Worm (Caenorhabditis elegans) whole organism, L2 larva: ENCODE measurements around the gene sart-3.

Experiments used
- C34F6.9 ChIP-seq: fragments of 150-350 bp; optimal IDR thresholded peaks from 2 replicates; lab custom pipeline; 2014; ENCODE audit warnings: missing biosample characterization, missing genetic modification characterization
- F13H6.1 ChIP-seq: sonication (generic microtip); optimal IDR thresholded peaks from 2 replicates; lab custom pipeline; 2016; ENCODE audit warnings: missing genetic modification characterization, missing compliant biosample characterization
- R02D3.7 ChIP-seq: fragments of 150-350 bp; optimal IDR thresholded peaks from 2 replicates; lab custom pipeline; 2014; ENCODE audit warnings: missing biosample characterization, missing genetic modification characterization
- Y55F3AM.14 ChIP-seq: fragments of 200-800 bp; sonication (Bioruptor generic); optimal IDR thresholded peaks from 2 replicates; lab custom pipeline; 2018; ENCODE audit warnings: mild to moderate bottlenecking, missing genetic modification characterization, missing compliant biosample characterization
- ZK546.5 ChIP-seq: sonication (generic microtip); optimal IDR thresholded peaks from 2 replicates; lab custom pipeline; 2017; ENCODE audit warnings: missing biosample characterization, missing genetic modification characterization
- alr-1 ChIP-seq: fragments of 150-350 bp; optimal IDR thresholded peaks from 2 replicates; lab custom pipeline; 2014; ENCODE audit warnings: missing biosample characterization, missing genetic modification characterization
- aly-2 ChIP-seq: fragments of 150-350 bp; optimal IDR thresholded peaks from 2 replicates; lab custom pipeline; 2014; ENCODE audit warnings: missing biosample characterization, missing genetic modification characterization
- ama-1 ChIP-seq: fragments of 150-350 bp; optimal IDR thresholded peaks from 2 replicates; lab custom pipeline; 2018; ENCODE audit warnings: inconsistent platforms
- blmp-1 ChIP-seq: sonication (generic microtip); optimal IDR thresholded peaks from 2 replicates; lab custom pipeline; 2017; ENCODE audit warnings: missing genetic modification characterization, mild to moderate bottlenecking, missing compliant biosample characterization, antibody characterized with exemption, moderate library complexity; ENCODE audit not compliant: insufficient read depth
- ceh-82 ChIP-seq: fragments of 150-350 bp; optimal IDR thresholded peaks from 2 replicates; lab custom pipeline; 2014; ENCODE audit warnings: missing biosample characterization, missing genetic modification characterization
- crh-2 ChIP-seq: sonication (generic microtip); optimal IDR thresholded peaks from 2 replicates; lab custom pipeline; 2017; ENCODE audit warnings: missing biosample characterization, missing genetic modification characterization
- egl-27 ChIP-seq: sonication (generic microtip); optimal IDR thresholded peaks from 3 replicates; lab custom pipeline; 2017; ENCODE audit warnings: missing biosample characterization, missing genetic modification reagents, missing genetic modification characterization
- elt-1 ChIP-seq: fragments of 150-350 bp; optimal IDR thresholded peaks from 2 replicates; lab custom pipeline; 2014; ENCODE audit warnings: missing biosample characterization, missing genetic modification characterization
- elt-3 ChIP-seq: sonication (generic microtip); optimal IDR thresholded peaks from 2 replicates; lab custom pipeline; 2017; ENCODE audit warnings: missing biosample characterization, missing genetic modification characterization
- fos-1 ChIP-seq: fragments of 150-350 bp; optimal IDR thresholded peaks from 2 replicates; lab custom pipeline; 2014; ENCODE audit warnings: missing biosample characterization, missing genetic modification characterization
- gmeb-1 ChIP-seq: fragments of 150-350 bp; optimal IDR thresholded peaks from 2 replicates; lab custom pipeline; 2014; ENCODE audit warnings: missing biosample characterization, missing genetic modification characterization
- lin-11 ChIP-seq: fragments of 150-350 bp; sonication (generic microtip); optimal IDR thresholded peaks from 2 replicates; lab custom pipeline; 2014; ENCODE audit warnings: missing biosample characterization, missing genetic modification characterization, inconsistent platforms, mixed read lengths
- lin-13 ChIP-seq: fragments of 150-350 bp; optimal IDR thresholded peaks from 2 replicates; lab custom pipeline; 2014; ENCODE audit warnings: missing biosample characterization, missing genetic modification reagents, missing genetic modification characterization
- lin-39 ChIP-seq: fragments of 150-350 bp; optimal IDR thresholded peaks from 2 replicates; lab custom pipeline; 2014; ENCODE audit warnings: missing biosample characterization, missing genetic modification reagents, missing genetic modification characterization
- lsy-2 ChIP-seq, 2 experiments: fragments of 150-350 bp in 1 of 2; sonication (generic microtip) in 1 of 2; optimal IDR thresholded peaks; 2 replicates each; lab custom pipeline; 2014 to 2017; ENCODE audit warnings: missing biosample characterization in 2 of 2, missing genetic modification characterization in 2 of 2
- mdl-1 ChIP-seq, 2 experiments: fragments of 150-350 bp in 1 of 2; sonication (generic microtip) in 1 of 2; optimal IDR thresholded peaks; 2 replicates each; lab custom pipeline; 2017; ENCODE audit warnings: missing biosample characterization in 2 of 2, missing genetic modification characterization in 2 of 2
- nhr-10 ChIP-seq: sonication (generic microtip); optimal IDR thresholded peaks from 2 replicates; lab custom pipeline; 2017; ENCODE audit warnings: missing biosample characterization, missing genetic modification characterization
- nhr-129 ChIP-seq: fragments of 150-350 bp; optimal IDR thresholded peaks from 2 replicates; lab custom pipeline; 2014; ENCODE audit warnings: missing biosample characterization, missing genetic modification characterization
- nhr-21 ChIP-seq: fragments of 150-350 bp; optimal IDR thresholded peaks from 2 replicates; lab custom pipeline; 2014; ENCODE audit warnings: missing biosample characterization, missing genetic modification characterization
- nhr-23 ChIP-seq: fragments of 150-350 bp; optimal IDR thresholded peaks from 2 replicates; lab custom pipeline; 2014; ENCODE audit warnings: missing biosample characterization, missing genetic modification reagents, missing genetic modification characterization
- nhr-237 ChIP-seq: fragments of 150-350 bp; optimal IDR thresholded peaks from 2 replicates; lab custom pipeline; 2014; ENCODE audit warnings: missing biosample characterization, missing genetic modification characterization
- nhr-25 ChIP-seq: fragments of 150-350 bp; sonication (generic microtip); optimal IDR thresholded peaks from 3 replicates; lab custom pipeline; 2014; ENCODE audit warnings: missing biosample characterization, missing genetic modification characterization
- nhr-6 ChIP-seq: fragments of 150-350 bp; optimal IDR thresholded peaks from 2 replicates; lab custom pipeline; 2014; ENCODE audit warnings: missing biosample characterization, missing genetic modification characterization
- peb-1 ChIP-seq: fragments of 150-350 bp; optimal IDR thresholded peaks from 2 replicates; lab custom pipeline; 2014; ENCODE audit warnings: missing biosample characterization, missing genetic modification characterization
- sem-4 ChIP-seq: fragments of 150-350 bp; optimal IDR thresholded peaks from 2 replicates; lab custom pipeline; 2014; ENCODE audit warnings: missing biosample characterization, missing genetic modification reagents, missing genetic modification characterization
- skn-1 ChIP-seq: sonication (generic microtip); optimal IDR thresholded peaks from 2 replicates; lab custom pipeline; 2017; ENCODE audit warnings: missing biosample characterization, missing genetic modification characterization
- sma-3 ChIP-seq: sonication (generic microtip); optimal IDR thresholded peaks from 2 replicates; lab custom pipeline; 2016; ENCODE audit warnings: missing genetic modification reagents, missing genetic modification characterization, missing compliant biosample characterization
- sma-9 ChIP-seq, 2 experiments: fragments of 150-350 bp in 1 of 2; sonication (generic microtip) in 1 of 2; optimal IDR thresholded peaks; 2 replicates each; lab custom pipeline; 2014 to 2016; ENCODE audit warnings: missing genetic modification characterization in 2 of 2, mild to moderate bottlenecking in 1 of 2, missing biosample characterization in 1 of 2, missing compliant biosample characterization in 1 of 2, missing genetic modification reagents in 1 of 2, moderate library complexity in 1 of 2
- snpc-4 ChIP-seq: fragments of 150-350 bp; optimal IDR thresholded peaks from 2 replicates; lab custom pipeline; 2014; ENCODE audit warnings: missing biosample characterization, missing genetic modification characterization
- unc-39 ChIP-seq: fragments of 150-350 bp; optimal IDR thresholded peaks from 2 replicates; lab custom pipeline; 2014; ENCODE audit warnings: missing biosample characterization, missing genetic modification characterization
- unc-62 ChIP-seq: fragments of 150-350 bp; optimal IDR thresholded peaks from 2 replicates; lab custom pipeline; 2014; ENCODE audit warnings: missing biosample characterization, missing genetic modification reagents, missing genetic modification characterization
- ztf-1 ChIP-seq: fragments of 200-800 bp; sonication (Bioruptor generic); conservative IDR thresholded peaks from 2 replicates; pipeline ENCODE4 v1.3.6; 2022; ENCODE audit warnings: missing genetic modification characterization, missing compliant biosample characterization
- ztf-11 ChIP-seq: sonication (generic microtip); optimal IDR thresholded peaks from 2 replicates; lab custom pipeline; 2017; ENCODE audit warnings: missing biosample characterization, missing genetic modification characterization
- ztf-4 ChIP-seq: fragments of 150-350 bp; optimal IDR thresholded peaks from 2 replicates; lab custom pipeline; 2014; ENCODE audit warnings: missing biosample characterization, missing genetic modification characterization

sart-3 gene

ce11 chrIV:11323666-11324065 is 9.1 kb downstream of the sart-3 start:
- TF ChIP-seq sem-4, result no peak
- TF ChIP-seq egl-27 (tag; lab: Kevin White, UChicago), result no peak
- no peak for TF ChIP-seq mdl-1 (tag; optimal IDR thresholded peaks at IDR 0.05; lab: Kevin White, UChicago)
- no peak for TF ChIP-seq unc-39 (tag; lab: Kevin White, UChicago)
- TF ChIP-seq sma-9 (GFP tag; optimal IDR thresholded peaks at IDR 0.05; lab: Kevin White, UChicago), result no peak
- TF ChIP-seq sma-9 (tag; optimal IDR thresholded peaks at IDR 0.05; lab: Kevin White, UChicago), result no peak
- TF ChIP-seq ztf-11 (tag; lab: Kevin White, UChicago), result no peak
- no peak for TF ChIP-seq ceh-82 (tag; lab: Kevin White, UChicago)
- no peak for TF ChIP-seq lin-13
- no peak for TF ChIP-seq ZK546.5
- TF ChIP-seq skn-1, result no peak
- no peak for TF ChIP-seq nhr-237 (tag; lab: Kevin White, UChicago)

DNA sequence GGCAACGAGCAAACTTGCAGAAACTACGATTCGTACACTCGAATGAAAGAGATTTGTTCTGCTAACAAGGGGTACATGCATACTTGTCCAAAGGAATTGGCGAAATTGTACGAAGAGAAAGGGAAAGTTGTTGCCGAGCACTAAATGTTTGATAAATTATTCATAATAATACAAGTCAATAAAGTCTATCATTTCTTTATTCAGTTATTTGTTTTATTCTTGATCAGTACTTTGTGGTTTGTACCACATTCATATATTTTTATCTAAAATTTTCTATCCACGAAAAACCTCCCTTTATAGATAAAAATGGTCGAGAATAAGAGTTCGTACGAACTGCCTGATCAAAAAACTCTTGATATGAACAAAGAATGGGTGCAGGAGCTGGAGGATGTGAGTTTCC is 12.3 kb downstream of the sart-3 start, which contains the start of gene edg-1:
Gene edg-1, plus strand, starts transcription at position 301 of the 400 bp plus-strand sequence.
- TF ChIP-seq C34F6.9 (tag; lab: Kevin White, UChicago) (no peak), nhr-25 (tag; lab: Kevin White, UChicago) (no peak), unc-62 (no peak)

DNA sequence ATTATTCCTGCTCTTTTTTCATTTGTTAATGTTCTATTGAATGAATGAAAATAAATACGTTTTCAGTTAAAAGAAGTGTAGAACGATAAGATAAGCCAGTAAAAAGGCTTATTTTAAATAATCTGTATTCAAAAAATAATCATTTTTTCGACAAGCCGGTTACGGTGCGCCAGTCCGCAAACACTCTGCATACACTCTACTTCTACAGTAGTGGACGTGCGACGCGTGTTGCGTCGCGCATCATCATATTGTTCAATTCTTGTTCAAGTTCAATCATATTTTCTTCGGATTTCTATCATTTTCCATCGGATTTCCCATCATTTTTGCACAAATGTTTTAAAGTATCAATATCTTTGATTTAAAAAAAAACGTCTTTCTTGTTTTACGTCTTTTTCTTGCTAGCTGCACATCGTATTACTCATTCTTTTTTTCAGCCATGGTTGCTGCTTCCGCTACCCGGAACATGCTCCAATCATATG is 12.8 kb downstream of the sart-3 start, which contains the start of gene B0035.18:
Gene B0035.18, plus strand, starts transcription at position 429 of the 479 bp plus-strand sequence.
- no peak for TF ChIP-seq nhr-129 (tag; lab: Kevin White, UChicago)
- no peak for TF ChIP-seq lin-13
- no peak for TF ChIP-seq ztf-4 (tag; lab: Kevin White, UChicago)
- no peak for TF ChIP-seq ztf-1
- TF ChIP-seq aly-2 (tag; lab: Kevin White, UChicago), result no peak
- no peak for TF ChIP-seq gmeb-1
- TF ChIP-seq unc-39 (tag; lab: Kevin White, UChicago), result no peak
- TF ChIP-seq blmp-1, result no peak
- no peak for TF ChIP-seq nhr-23 (tag; lab: Kevin White, UChicago)
- no peak for TF ChIP-seq nhr-10 (tag; lab: Kevin White, UChicago)
- TF ChIP-seq lin-11 (tag; lab: Kevin White, UChicago), result no peak
- no peak for TF ChIP-seq crh-2 (tag; lab: Kevin White, UChicago)
- no peak for TF ChIP-seq nhr-25 (tag; lab: Kevin White, UChicago)
- no peak for TF ChIP-seq elt-3 (tag; lab: Kevin White, UChicago)

DNA sequence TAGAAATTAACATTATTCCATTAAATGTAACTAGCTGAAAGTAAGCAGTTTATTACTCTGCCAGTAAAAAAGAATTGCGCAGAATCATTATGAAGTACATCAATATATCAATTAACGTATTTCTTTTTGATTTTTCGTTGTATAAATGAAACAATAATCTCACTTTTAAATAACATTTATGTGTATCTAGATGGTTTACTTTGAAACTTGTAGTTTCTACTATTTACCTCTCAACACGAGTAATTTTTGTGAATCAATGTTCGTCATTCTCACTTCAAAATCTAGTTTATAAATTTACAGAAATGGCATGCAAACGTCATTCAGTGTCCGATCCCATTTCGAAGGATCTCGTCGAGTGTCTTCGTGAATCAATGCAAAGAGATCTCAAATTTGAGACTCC is 15.7 kb downstream of the sart-3 start, which contains the start of gene gspd-1:
Gene gspd-1, plus strand, starts transcription at position 301 of the 400 bp plus-strand sequence.
- TF ChIP-seq blmp-1, result no peak
- no peak for TF ChIP-seq R02D3.7 (tag; lab: Kevin White, UChicago)
- TF ChIP-seq lin-11 (tag; lab: Kevin White, UChicago), result no peak
- TF ChIP-seq peb-1, result no peak
- no peak for TF ChIP-seq sma-9 (GFP tag; optimal IDR thresholded peaks at IDR 0.05; lab: Kevin White, UChicago)
- TF ChIP-seq sma-9 (tag; optimal IDR thresholded peaks at IDR 0.05; lab: Kevin White, UChicago), result no peak
- TF ChIP-seq skn-1, result no peak
- no peak for TF ChIP-seq lsy-2 (tag; optimal IDR thresholded peaks at IDR 0.05; lab: Kevin White, UChicago)
- TF ChIP-seq alr-1, result no peak

- no peak for TF ChIP-seq skn-1
- TF ChIP-seq C34F6.9 (tag; lab: Kevin White, UChicago), result no peak
- no peak for TF ChIP-seq ZK546.5
- no peak for TF ChIP-seq peb-1
- no peak for TF ChIP-seq snpc-4 (tag; lab: Kevin White, UChicago)
- TF ChIP-seq lin-11 (tag; lab: Kevin White, UChicago), result no peak
- no peak for TF ChIP-seq nhr-6 (tag; lab: Kevin White, UChicago)
- no peak for TF ChIP-seq lin-39
- no peak for TF ChIP-seq sem-4
- no peak for TF ChIP-seq ama-1 (lab: Kevin White, UChicago)
- TF ChIP-seq elt-1 (tag; lab: Kevin White, UChicago), result no peak
- TF ChIP-seq ztf-4 (tag; lab: Kevin White, UChicago), result no peak
- TF ChIP-seq Y55F3AM.14 (GFP tag; lab: Kevin White, UChicago), result no peak
- TF ChIP-seq alr-1, result no peak
- TF ChIP-seq fos-1 (tag; lab: Kevin White, UChicago), result no peak
- no peak for TF ChIP-seq nhr-21 (tag; lab: Kevin White, UChicago)
- TF ChIP-seq lsy-2 (tag; optimal IDR thresholded peaks at IDR 0.05; lab: Kevin White, UChicago), result no peak
- TF ChIP-seq sma-3 (GFP tag; lab: Kevin White, UChicago), result no peak
- TF ChIP-seq sma-9 (GFP tag; optimal IDR thresholded peaks at IDR 0.05; lab: Kevin White, UChicago), result no peak
- no peak for TF ChIP-seq sma-9 (tag; optimal IDR thresholded peaks at IDR 0.05; lab: Kevin White, UChicago)
- no peak for TF ChIP-seq F13H6.1
Observed at ce11 chrIV:11316640-11317039, 16.1 kb downstream of the sart-3 start.
